Worm (Caenorhabditis elegans): ENCODE results near the gene hot-4.

Gene hot-4

DNA sequence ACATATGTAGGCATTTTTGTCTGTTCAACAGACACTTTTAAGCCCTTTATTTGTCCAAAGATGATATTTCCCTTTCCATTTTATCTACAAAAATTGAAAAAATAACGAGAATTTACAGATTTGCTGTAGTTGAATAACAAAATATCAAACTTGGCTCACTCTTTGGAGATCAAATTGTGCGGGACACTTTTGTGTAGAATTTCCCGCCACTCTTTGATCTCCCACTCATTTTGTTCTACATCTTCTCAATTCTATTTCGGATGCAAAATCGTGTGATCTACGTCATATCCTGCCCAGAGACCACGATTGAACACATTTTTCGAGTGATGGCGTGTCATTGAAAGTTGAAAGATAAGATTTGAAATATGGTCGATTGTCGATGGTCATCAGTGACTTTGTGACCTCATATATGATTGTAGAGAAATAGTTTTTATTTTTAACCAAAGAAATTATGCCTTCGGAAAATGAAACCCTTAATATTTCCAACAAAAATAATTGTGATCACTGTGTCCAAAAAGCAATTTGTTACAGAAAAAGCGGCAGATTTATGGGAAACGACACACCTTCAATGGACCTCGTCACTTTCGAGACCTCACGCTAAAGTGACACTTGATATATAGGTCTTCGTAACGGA, at the start of gene hot-4:
TSS of gene hot-4 (plus strand) at position 584 of the 634 bp plus-strand sequence.
- TF ChIP-seq madf-6 (GFP tag; IDR thresholded peaks at IDR 0.05) (peak; percentile 84), efl-1 (GFP tag; optimal IDR thresholded peaks at IDR 0.05) (peak; percentile 66), sdz-38 (tag; optimal IDR thresholded peaks at IDR 0.05) (no peak), dpl-1 (GFP tag; optimal IDR thresholded peaks at IDR 0.05) (peak; percentile 19), repo-1 (tag; optimal IDR thresholded peaks at IDR 0.05) (no peak), madf-8 (GFP tag; conservative IDR thresholded peaks at IDR 0.05) (peak; percentile 31; the same call in 1 of the 2 replicates), F33H1.4 (GFP tag; IDR thresholded peaks at IDR 0.05) (peak; percentile 18; the same call in 1 of the 2 replicates)

DNA sequence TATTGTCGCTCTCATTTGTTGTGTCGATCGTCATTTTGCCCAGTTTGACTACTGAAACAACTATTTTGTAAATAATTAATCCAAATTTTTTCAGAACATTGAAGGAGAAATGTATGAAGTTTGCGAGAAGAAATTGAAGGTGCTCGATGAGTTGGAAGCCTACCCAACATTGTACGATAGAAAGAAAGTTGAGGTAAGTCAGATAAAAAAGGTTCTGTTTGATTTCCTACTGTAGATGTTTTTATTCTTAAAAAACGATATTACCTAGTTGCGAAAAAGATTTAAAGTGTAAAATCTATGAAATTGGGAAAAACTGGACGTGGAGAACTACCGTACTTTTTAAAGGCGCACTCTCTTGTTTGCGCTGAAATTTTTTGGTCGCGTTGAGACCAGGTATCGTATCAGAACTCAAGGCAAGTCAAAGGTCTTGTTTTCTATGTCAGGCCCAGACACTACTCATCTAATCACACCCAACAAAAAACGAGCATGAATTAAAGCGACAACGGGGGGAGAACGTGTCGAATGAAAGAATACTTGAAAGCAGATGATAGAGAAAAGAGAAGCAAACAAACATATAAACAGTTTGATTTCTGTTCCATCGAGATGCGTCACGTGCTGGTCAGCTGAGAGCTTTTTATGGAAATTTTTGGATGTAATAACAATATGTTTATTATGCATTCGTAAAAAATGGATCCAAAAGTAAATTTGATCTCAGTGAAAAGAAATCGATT, 48.6 kb upstream of the hot-4 start, which contains the start of gene efk-1:
TSS of gene efk-1 (minus strand) at position 51 of the 731 bp plus-strand sequence.
- TF ChIP-seq F39B2.1 (GFP tag; IDR thresholded peaks at IDR 0.05) (0 out of 2 replicates have a peak, but pooled peaks have one; percentile 46), nhr-90 (tag; optimal IDR thresholded peaks at IDR 0.05) (no peak), unc-130 (GFP tag; optimal IDR thresholded peaks at IDR 0.05) (no peak), Y79H2A.3 (GFP tag; conservative IDR thresholded peaks at IDR 0.05) (no peak), zim-3 (tag; optimal IDR thresholded peaks at IDR 0.05) (peak; percentile 14), K12H6.12 (tag; optimal IDR thresholded peaks at IDR 0.05) (no peak), D2030.7 (GFP tag; IDR thresholded peaks at IDR 0.05) (no peak), xnd-1 (tag; optimal IDR thresholded peaks at IDR 0.05) (no peak), let-607 (tag; optimal IDR thresholded peaks at IDR 0.05) (no peak), dox-1 (GFP tag; IDR thresholded peaks at IDR 0.05) (peak; percentile 30; the same call in 1 of the 2 replicates), bed-2 (GFP tag; IDR thresholded peaks at IDR 0.05) (no peak), die-1 (tag; optimal IDR thresholded peaks at IDR 0.05) (no peak), lsy-27 (tag; optimal IDR thresholded peaks at IDR 0.05; ENCODE audit: borderline replicate concordance, insufficient read depth) (no peak), cebp-1 (GFP tag; IDR thresholded peaks at IDR 0.05) (no peak), cebp-1 (tag; optimal IDR thresholded peaks at IDR 0.05) (peak; percentile 44), Y95B8A.8 (GFP tag; IDR thresholded peaks at IDR 0.05) (0 out of 2 replicates have a peak, but pooled peaks have one; percentile 23), rpc-1 (optimal IDR thresholded peaks at IDR 0.05) (no peak), rpc-1 (tag; optimal IDR thresholded peaks at IDR 0.05) (no peak), ceh-27 (GFP tag; optimal IDR thresholded peaks at IDR 0.05) (no peak), attf-5 (GFP tag; optimal IDR thresholded peaks at IDR 0.05) (peak; percentile 61), ama-1 (optimal IDR thresholded peaks at IDR 0.05) (peak; percentile 78), ama-1 (GFP tag; optimal IDR thresholded peaks at IDR 0.05) (no peak), unc-62 (GFP tag; optimal IDR thresholded peaks at IDR 0.05) (no peak), Y56A3A.18 (GFP tag; IDR thresholded peaks at IDR 0.05) (no peak), lin-40 (tag; optimal IDR thresholded peaks at IDR 0.05) (no peak)

DNA sequence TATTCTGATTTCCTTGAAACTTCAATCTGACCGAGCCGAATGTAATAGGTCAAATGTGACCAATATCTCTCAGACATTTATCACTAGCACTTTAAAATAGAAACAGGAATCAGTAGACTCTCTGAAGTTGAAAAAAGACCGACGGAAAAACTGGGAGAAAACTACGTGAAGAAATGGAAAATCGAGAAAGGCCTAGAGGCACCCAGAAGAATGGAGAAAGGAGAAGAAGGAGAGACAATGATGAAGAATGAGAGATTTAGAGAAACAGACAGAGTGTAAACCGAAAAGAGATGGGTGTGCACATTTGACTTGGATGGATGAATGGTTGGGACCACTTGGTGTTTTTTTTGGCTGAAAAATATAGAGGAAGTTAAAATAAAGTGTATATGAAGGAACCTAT, 47.2 kb upstream of the hot-4 start:
- TF ChIP-seq tbp1 (GFP tag; optimal IDR thresholded peaks at IDR 0.05) (peak; percentile 4), K12H6.12 (tag; optimal IDR thresholded peaks at IDR 0.05) (peak; percentile 12), hmg-1.2 (GFP tag; IDR thresholded peaks at IDR 0.05) (peak; percentile 95), chd-7 (tag; optimal IDR thresholded peaks at IDR 0.05) (peak; percentile 14), dox-1 (GFP tag; IDR thresholded peaks at IDR 0.05) (peak; percentile 7; the same call in 1 of the 2 replicates), B0336.3 (GFP tag; IDR thresholded peaks at IDR 0.05) (no peak), rpc-1 (optimal IDR thresholded peaks at IDR 0.05) (peak; percentile 51), rpc-1 (tag; optimal IDR thresholded peaks at IDR 0.05) (no peak), lin-35 (GFP tag; optimal IDR thresholded peaks at IDR 0.05) (peak in 1 of 3 experiments; percentile 30), cebp-1 (GFP tag; IDR thresholded peaks at IDR 0.05) (no peak), cebp-1 (tag; optimal IDR thresholded peaks at IDR 0.05) (peak; percentile 24), hsf-1 (GFP tag; IDR thresholded peaks at IDR 0.05) (peak; percentile 84), mcd-1 (GFP tag; IDR thresholded peaks at IDR 0.05) (no peak), F37B4.10 (GFP tag; IDR thresholded peaks at IDR 0.05) (no peak), egrh-3 (GFP tag; IDR thresholded peaks at IDR 0.05) (0 out of 2 replicates have a peak, but pooled peaks have one; percentile 20)

All from whole organism, young adult.